Worm (Caenorhabditis elegans) whole organism, L2 larva: ENCODE data around the gene srbc-59.

Source experiments
- F13H6.1 ChIP-seq: sonication (generic microtip); optimal IDR thresholded peaks from 2 replicates; lab custom pipeline; 2016; ENCODE audit warnings: missing genetic modification characterization, missing compliant biosample characterization
- R02D3.7 ChIP-seq: fragments of 150-350 bp; optimal IDR thresholded peaks from 2 replicates; lab custom pipeline; 2014; ENCODE audit warnings: missing biosample characterization, missing genetic modification characterization
- Y55F3AM.14 ChIP-seq: fragments of 200-800 bp; sonication (Bioruptor generic); optimal IDR thresholded peaks from 2 replicates; lab custom pipeline; 2018; ENCODE audit warnings: mild to moderate bottlenecking, missing genetic modification characterization, missing compliant biosample characterization
- ZK546.5 ChIP-seq: sonication (generic microtip); optimal IDR thresholded peaks from 2 replicates; lab custom pipeline; 2017; ENCODE audit warnings: missing biosample characterization, missing genetic modification characterization
- alr-1 ChIP-seq: fragments of 150-350 bp; optimal IDR thresholded peaks from 2 replicates; lab custom pipeline; 2014; ENCODE audit warnings: missing biosample characterization, missing genetic modification characterization
- ama-1 ChIP-seq: fragments of 150-350 bp; optimal IDR thresholded peaks from 2 replicates; lab custom pipeline; 2018; ENCODE audit warnings: inconsistent platforms
- blmp-1 ChIP-seq: sonication (generic microtip); optimal IDR thresholded peaks from 2 replicates; lab custom pipeline; 2017; ENCODE audit warnings: missing genetic modification characterization, mild to moderate bottlenecking, missing compliant biosample characterization, antibody characterized with exemption, moderate library complexity; ENCODE audit not compliant: insufficient read depth
- ceh-16 ChIP-seq: fragments of 150-350 bp; optimal IDR thresholded peaks from 2 replicates; lab custom pipeline; 2014; ENCODE audit warnings: missing biosample characterization, missing genetic modification characterization
- crh-2 ChIP-seq: sonication (generic microtip); optimal IDR thresholded peaks from 2 replicates; lab custom pipeline; 2017; ENCODE audit warnings: missing biosample characterization, missing genetic modification characterization
- dmd-4 ChIP-seq: sonication (generic microtip); optimal IDR thresholded peaks from 2 replicates; lab custom pipeline; 2017; ENCODE audit warnings: missing biosample characterization, missing genetic modification characterization
- egl-27 ChIP-seq: sonication (generic microtip); optimal IDR thresholded peaks from 3 replicates; lab custom pipeline; 2017; ENCODE audit warnings: missing biosample characterization, missing genetic modification reagents, missing genetic modification characterization
- elt-3 ChIP-seq: sonication (generic microtip); optimal IDR thresholded peaks from 2 replicates; lab custom pipeline; 2017; ENCODE audit warnings: missing biosample characterization, missing genetic modification characterization
- fos-1 ChIP-seq: fragments of 150-350 bp; optimal IDR thresholded peaks from 2 replicates; lab custom pipeline; 2014; ENCODE audit warnings: missing biosample characterization, missing genetic modification characterization
- gmeb-1 ChIP-seq: fragments of 150-350 bp; optimal IDR thresholded peaks from 2 replicates; lab custom pipeline; 2014; ENCODE audit warnings: missing biosample characterization, missing genetic modification characterization
- lin-11 ChIP-seq: fragments of 150-350 bp; sonication (generic microtip); optimal IDR thresholded peaks from 2 replicates; lab custom pipeline; 2014; ENCODE audit warnings: missing biosample characterization, missing genetic modification characterization, inconsistent platforms, mixed read lengths
- lin-13 ChIP-seq: fragments of 150-350 bp; optimal IDR thresholded peaks from 2 replicates; lab custom pipeline; 2014; ENCODE audit warnings: missing biosample characterization, missing genetic modification reagents, missing genetic modification characterization
- lin-39 ChIP-seq: fragments of 150-350 bp; optimal IDR thresholded peaks from 2 replicates; lab custom pipeline; 2014; ENCODE audit warnings: missing biosample characterization, missing genetic modification reagents, missing genetic modification characterization
- mbf-1 ChIP-seq: sonication (generic microtip); optimal IDR thresholded peaks from 2 replicates; lab custom pipeline; 2017; ENCODE audit warnings: missing biosample characterization, missing genetic modification characterization
- nhr-10 ChIP-seq: sonication (generic microtip); optimal IDR thresholded peaks from 2 replicates; lab custom pipeline; 2017; ENCODE audit warnings: missing biosample characterization, missing genetic modification characterization
- nhr-12 ChIP-seq: fragments of 150-350 bp; optimal IDR thresholded peaks from 2 replicates; lab custom pipeline; 2014; ENCODE audit warnings: missing biosample characterization, missing genetic modification characterization
- nhr-129 ChIP-seq: fragments of 150-350 bp; optimal IDR thresholded peaks from 2 replicates; lab custom pipeline; 2014; ENCODE audit warnings: missing biosample characterization, missing genetic modification characterization
- nhr-21 ChIP-seq: fragments of 150-350 bp; optimal IDR thresholded peaks from 2 replicates; lab custom pipeline; 2014; ENCODE audit warnings: missing biosample characterization, missing genetic modification characterization
- nhr-23 ChIP-seq: fragments of 150-350 bp; optimal IDR thresholded peaks from 2 replicates; lab custom pipeline; 2014; ENCODE audit warnings: missing biosample characterization, missing genetic modification reagents, missing genetic modification characterization
- nhr-237 ChIP-seq: fragments of 150-350 bp; optimal IDR thresholded peaks from 2 replicates; lab custom pipeline; 2014; ENCODE audit warnings: missing biosample characterization, missing genetic modification characterization
- nhr-25 ChIP-seq: fragments of 150-350 bp; sonication (generic microtip); optimal IDR thresholded peaks from 3 replicates; lab custom pipeline; 2014; ENCODE audit warnings: missing biosample characterization, missing genetic modification characterization
- peb-1 ChIP-seq: fragments of 150-350 bp; optimal IDR thresholded peaks from 2 replicates; lab custom pipeline; 2014; ENCODE audit warnings: missing biosample characterization, missing genetic modification characterization
- sem-4 ChIP-seq: fragments of 150-350 bp; optimal IDR thresholded peaks from 2 replicates; lab custom pipeline; 2014; ENCODE audit warnings: missing biosample characterization, missing genetic modification reagents, missing genetic modification characterization
- sma-3 ChIP-seq: sonication (generic microtip); optimal IDR thresholded peaks from 2 replicates; lab custom pipeline; 2016; ENCODE audit warnings: missing genetic modification reagents, missing genetic modification characterization, missing compliant biosample characterization
- sma-9 ChIP-seq, 2 experiments: fragments of 150-350 bp in 1 of 2; sonication (generic microtip) in 1 of 2; optimal IDR thresholded peaks; 2 replicates each; lab custom pipeline; 2014 to 2016; ENCODE audit warnings: missing genetic modification characterization in 2 of 2, mild to moderate bottlenecking in 1 of 2, missing biosample characterization in 1 of 2, missing compliant biosample characterization in 1 of 2, missing genetic modification reagents in 1 of 2, moderate library complexity in 1 of 2
- snpc-4 ChIP-seq: fragments of 150-350 bp; optimal IDR thresholded peaks from 2 replicates; lab custom pipeline; 2014; ENCODE audit warnings: missing biosample characterization, missing genetic modification characterization
- unc-39 ChIP-seq: fragments of 150-350 bp; optimal IDR thresholded peaks from 2 replicates; lab custom pipeline; 2014; ENCODE audit warnings: missing biosample characterization, missing genetic modification characterization
- unc-55 ChIP-seq: fragments of 150-350 bp; sonication (generic microtip); optimal IDR thresholded peaks from 3 replicates; lab custom pipeline; 2014; ENCODE audit warnings: missing biosample characterization, missing genetic modification reagents, missing genetic modification characterization
- unc-62 ChIP-seq: fragments of 150-350 bp; optimal IDR thresholded peaks from 2 replicates; lab custom pipeline; 2014; ENCODE audit warnings: missing biosample characterization, missing genetic modification reagents, missing genetic modification characterization
- zag-1 ChIP-seq: fragments of 150-350 bp; optimal IDR thresholded peaks from 2 replicates; lab custom pipeline; 2014; ENCODE audit warnings: missing biosample characterization, missing genetic modification characterization
- ztf-1 ChIP-seq: fragments of 200-800 bp; sonication (Bioruptor generic); conservative IDR thresholded peaks from 2 replicates; pipeline ENCODE4 v1.3.6; 2022; ENCODE audit warnings: missing genetic modification characterization, missing compliant biosample characterization
- ztf-11 ChIP-seq: sonication (generic microtip); optimal IDR thresholded peaks from 2 replicates; lab custom pipeline; 2017; ENCODE audit warnings: missing biosample characterization, missing genetic modification characterization
- ztf-4 ChIP-seq: fragments of 150-350 bp; optimal IDR thresholded peaks from 2 replicates; lab custom pipeline; 2014; ENCODE audit warnings: missing biosample characterization, missing genetic modification characterization

The srbc-59 gene

DNA sequence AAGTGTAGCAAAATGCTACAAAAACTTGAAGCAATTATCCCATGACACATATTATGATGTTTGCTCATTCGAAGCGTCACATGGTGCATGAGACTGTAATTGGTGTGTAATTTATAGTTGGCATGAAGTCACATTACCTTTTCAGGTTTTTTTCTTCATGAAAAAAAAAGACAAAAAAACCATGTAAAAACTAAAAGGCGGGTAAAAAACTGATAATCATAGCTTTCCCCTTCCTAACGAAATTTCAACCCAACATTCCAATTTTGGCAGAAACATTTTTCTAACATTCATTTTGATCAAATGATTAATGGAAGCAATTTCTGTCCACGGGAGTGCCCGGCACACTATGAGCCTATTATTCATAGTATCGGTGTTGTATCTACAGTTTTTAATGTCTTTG is 30.4 kb upstream of the srbc-59 start, which contains the start of gene sri-4:
TSS of gene sri-4 (plus strand) at position 301 of the 400 bp plus-strand sequence.
- TF ChIP-seq nhr-237 (tag; lab: Kevin White, UChicago) (no peak), ZK546.5 (tag; lab: Kevin White, UChicago) (no peak), unc-62 (GFP tag; lab: Kevin White, UChicago) (no peak), elt-3 (tag; lab: Kevin White, UChicago) (no peak), sma-9 (GFP tag; optimal IDR thresholded peaks at IDR 0.05; lab: Kevin White, UChicago) (no peak), sma-9 (tag; optimal IDR thresholded peaks at IDR 0.05; lab: Kevin White, UChicago) (no peak), blmp-1 (tag; lab: Kevin White, UChicago) (no peak), nhr-129 (tag; lab: Kevin White, UChicago) (no peak), Y55F3AM.14 (no peak), ztf-4 (tag; lab: Kevin White, UChicago) (no peak), lin-11 (no peak), unc-55 (no peak), sma-3 (GFP tag; lab: Kevin White, UChicago) (no peak), nhr-21 (tag; lab: Kevin White, UChicago) (no peak), lin-13 (GFP tag; lab: Kevin White, UChicago) (no peak), ztf-11 (no peak), R02D3.7 (tag; lab: Kevin White, UChicago) (no peak), ceh-16 (no peak), gmeb-1 (no peak)
- TF ChIP-seq, all 48 proteins: peak for 0

DNA sequence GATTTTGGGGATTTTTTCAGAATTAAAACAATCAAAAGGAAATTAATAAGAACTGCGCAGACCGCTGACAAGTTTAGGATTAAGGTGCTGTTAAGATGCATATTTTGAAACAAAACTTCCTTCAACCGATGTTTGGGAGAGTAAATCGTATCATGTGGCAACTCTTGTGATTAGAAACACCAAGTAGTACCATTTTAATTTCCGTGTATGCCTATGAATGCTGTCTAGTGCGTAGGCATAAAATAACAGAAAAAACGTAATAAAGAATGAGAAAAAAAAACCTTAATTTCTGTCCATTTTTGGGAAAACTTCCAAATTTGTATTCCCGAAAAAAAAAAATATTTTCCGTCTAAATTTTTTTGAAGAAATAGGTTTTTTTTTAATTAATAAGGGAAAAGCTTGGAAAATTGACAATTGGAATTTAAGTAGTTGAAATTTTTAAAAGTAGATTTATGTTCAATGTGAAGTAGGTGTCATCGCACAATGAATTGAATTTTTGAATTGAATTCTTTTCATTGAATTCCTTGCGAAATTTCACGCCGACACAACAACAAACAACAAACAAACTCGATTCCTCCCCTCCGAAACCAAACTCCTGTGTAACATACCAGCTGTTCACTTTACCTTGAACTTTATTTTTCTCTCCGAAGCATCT is 25.6 kb upstream of the srbc-59 start, which contains the start of the genes str-262 and srp-1:
TSS of gene str-262 (minus strand) at position 101 of the 655 bp plus-strand sequence.
TSS of gene srp-1 (plus strand) at position 605 of the 655 bp plus-strand sequence.
- TF ChIP-seq ama-1 (lab: Kevin White, UChicago), result no peak
- no peak for TF ChIP-seq gmeb-1
- no peak for TF ChIP-seq zag-1 (tag; lab: Kevin White, UChicago)
- no peak for TF ChIP-seq nhr-12 (tag; lab: Kevin White, UChicago)
- no peak for TF ChIP-seq crh-2
- no peak for TF ChIP-seq nhr-10 (tag; lab: Kevin White, UChicago)
- no peak for TF ChIP-seq Y55F3AM.14
- TF ChIP-seq mbf-1, result no peak
- TF ChIP-seq nhr-25 (tag; lab: Kevin White, UChicago), result no peak
- no peak for TF ChIP-seq nhr-21 (tag; lab: Kevin White, UChicago)

ce11 chrV:756169-756568 is 22.3 kb upstream of the srbc-59 start, which contains the start of gene str-20:
str-20 (plus strand) TSS chrV:756469.
- no peak for TF ChIP-seq nhr-25 (tag; lab: Kevin White, UChicago)
- no peak for TF ChIP-seq unc-39 (tag; lab: Kevin White, UChicago)
- TF ChIP-seq sma-9 (GFP tag; optimal IDR thresholded peaks at IDR 0.05; lab: Kevin White, UChicago), result no peak
- TF ChIP-seq sma-9 (tag; optimal IDR thresholded peaks at IDR 0.05; lab: Kevin White, UChicago), result no peak
- TF ChIP-seq crh-2, result no peak
- TF ChIP-seq ztf-11, result no peak
- TF ChIP-seq fos-1 (tag; lab: Kevin White, UChicago), result no peak
- no peak for TF ChIP-seq sem-4 (tag; lab: Kevin White, UChicago)
- TF ChIP-seq lin-39 (tag; lab: Kevin White, UChicago), result no peak
- TF ChIP-seq F13H6.1, result no peak
- TF ChIP-seq elt-3 (tag; lab: Kevin White, UChicago), result no peak

ce11 chrV:761235-761634 is 17.2 kb upstream of the srbc-59 start, which contains the start of gene C05E4.15:
C05E4.15 (minus strand) TSS chrV:761335.
- TF ChIP-seq nhr-21 (tag; lab: Kevin White, UChicago) (no peak), peb-1 (no peak), dmd-4 (tag; lab: Kevin White, UChicago) (no peak), mbf-1 (no peak), zag-1 (tag; lab: Kevin White, UChicago) (no peak), ztf-1 (no peak), lin-13 (GFP tag; lab: Kevin White, UChicago) (no peak), ztf-11 (no peak), nhr-10 (tag; lab: Kevin White, UChicago) (no peak), snpc-4 (tag; lab: Kevin White, UChicago) (no peak), nhr-23 (tag; lab: Kevin White, UChicago) (no peak), alr-1 (tag; lab: Kevin White, UChicago) (no peak), Y55F3AM.14 (no peak), ceh-16 (no peak), egl-27 (tag; lab: Kevin White, UChicago) (no peak), nhr-25 (tag; lab: Kevin White, UChicago) (no peak), nhr-12 (tag; lab: Kevin White, UChicago) (no peak), fos-1 (tag; lab: Kevin White, UChicago) (no peak)
